Worm (Caenorhabditis elegans): Measurements from ENCODE around the gene C39E9.8.

ce11 chrIV:13096778-13097177 is 17.5 kb downstream of the C39E9.8 start:
- TF ChIP-seq W03F9.2 (tag; optimal IDR thresholded peaks at IDR 0.05) (no peak), dao-5 (tag; optimal IDR thresholded peaks at IDR 0.05) (no peak)

Data from whole organism, L4/young adult.